Worm (Caenorhabditis elegans) whole organism, young adult: ENCODE measurements around the gene F41C6.4.

Source experiments
- B0035.1 ChIP-seq: sonication (generic microtip); optimal IDR thresholded peaks from 2 replicates; lab custom pipeline; 2016; ENCODE audit warnings: missing genetic modification characterization, mild to moderate bottlenecking, missing compliant biosample characterization, missing genotype, missing genetic modification reagents
- F52B5.7 ChIP-seq: sonication (generic microtip); optimal IDR thresholded peaks from 2 replicates; lab custom pipeline; 2016; ENCODE audit warnings: mild to moderate bottlenecking, missing genetic modification characterization, missing compliant biosample characterization
- F55B11.4 ChIP-seq: sonication (generic microtip); optimal IDR thresholded peaks from 2 replicates; lab custom pipeline; 2016; ENCODE audit warnings: missing compliant biosample characterization, missing genetic modification characterization, borderline replicate concordance; ENCODE audit not compliant: insufficient read depth
- ceh-100 ChIP-seq: fragments of 200-800 bp; sonication (Bioruptor generic); IDR thresholded peaks from 2 replicates; pipeline ENCODE4 v1.3.6; 2022; ENCODE audit warnings: missing genetic modification reagents, missing genetic modification characterization, missing compliant biosample characterization
- ceh-40 ChIP-seq: fragments of 200-800 bp; sonication (Bioruptor generic); IDR thresholded peaks from 2 replicates; pipeline ENCODE4 v1.3.6; 2022; ENCODE audit warnings: missing genetic modification characterization, missing compliant biosample characterization
- ztf-25 ChIP-seq: fragments of 200-800 bp; sonication (Bioruptor generic); IDR thresholded peaks from 2 replicates; pipeline ENCODE4 v1.3.6; 2022; ENCODE audit warnings: missing genetic modification reagents, missing genetic modification characterization, missing compliant biosample characterization

DNA sequence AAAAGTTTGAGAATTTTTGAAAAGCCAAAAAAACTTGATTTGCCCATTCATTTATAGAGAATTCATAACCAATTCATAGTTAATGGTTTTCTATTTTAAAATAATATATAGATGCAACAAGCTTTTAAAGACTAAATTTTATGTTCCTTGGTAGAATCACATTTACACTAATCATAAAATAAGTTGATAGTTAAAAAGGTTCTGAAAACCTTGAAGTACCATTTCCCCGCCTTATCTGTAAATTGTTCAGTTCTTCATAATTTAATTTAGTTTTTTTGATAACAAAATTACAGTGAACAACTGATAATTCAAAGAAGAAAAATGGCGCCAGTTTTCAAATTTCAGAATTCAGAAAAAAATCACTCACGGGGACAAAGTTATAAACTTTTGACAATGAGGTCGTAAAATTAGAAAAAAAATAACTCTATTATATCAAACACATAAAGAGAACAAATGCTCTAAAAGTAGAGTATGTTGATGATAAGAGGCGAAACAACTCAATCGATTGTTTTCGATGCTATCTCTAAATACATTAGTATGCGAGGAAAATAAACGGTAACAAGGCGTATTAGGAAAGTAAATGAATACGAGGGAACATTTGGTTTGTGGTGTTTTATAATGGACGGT, 10.7 kb upstream of the F41C6.4 start, which contains the start of gene F41C6.7:
- TF ChIP-seq ztf-25 (GFP tag; lab: Robert Waterston, UW) (no peak), F52B5.7 (tag; lab: Kevin White, UChicago) (no peak), ceh-40 (GFP tag; lab: Robert Waterston, UW) (no peak), ceh-100 (GFP tag; lab: Robert Waterston, UW) (no peak), F55B11.4 (tag; lab: Kevin White, UChicago) (no peak), B0035.1 (tag; lab: Kevin White, UChicago) (no peak)
